Worm (Caenorhabditis elegans) whole organism, midembryonic: ENCODE data around the gene fbxa-14.
"Not testable (repeated sequence)": the region's sequence is repeated elsewhere in the genome, so short reads cannot be mapped to it uniquely, and the experiment has no call there.

Source experiments
- T22C8.4 ChIP-seq: fragments of 200-800 bp; sonication (Bioruptor generic); IDR thresholded peaks from 2 replicates; pipeline ENCODE4 v1.3.6; 2022; ENCODE audit warnings: missing genetic modification characterization, missing compliant biosample characterization
- cog-1 ChIP-seq: sonication (generic microtip); optimal IDR thresholded peaks from 2 replicates; lab custom pipeline; 2016; ENCODE audit warnings: missing genetic modification characterization, missing compliant biosample characterization
- flt-1 ChIP-seq: fragments of 200-800 bp; sonication (Bioruptor generic); IDR thresholded peaks from 2 replicates; pipeline ENCODE4 v1.3.6; 2022; ENCODE audit warnings: missing genetic modification characterization, missing compliant biosample characterization
- klf-2 ChIP-seq: fragments of 200-800 bp; sonication (Bioruptor generic); conservative IDR thresholded peaks from 2 replicates; pipeline ENCODE4 v1.3.6; 2022; ENCODE audit warnings: missing genetic modification reagents, missing genetic modification characterization, missing compliant biosample characterization
- med-1 ChIP-seq: sonication (generic microtip); optimal IDR thresholded peaks from 2 replicates; lab custom pipeline; 2017; ENCODE audit warnings: missing genetic modification characterization, mild to moderate bottlenecking, missing compliant biosample characterization, antibody characterized with exemption, missing genetic modification reagents; ENCODE audit not compliant: insufficient read depth
- ref-1 ChIP-seq: fragments of 200-800 bp; sonication (Bioruptor generic); conservative IDR thresholded peaks from 2 replicates; pipeline ENCODE4 v1.3.6; 2022; ENCODE audit warnings: missing genetic modification reagents, missing genetic modification characterization, missing compliant biosample characterization
- tab-1 ChIP-seq: fragments of 200-800 bp; sonication (Bioruptor generic); IDR thresholded peaks from 2 replicates; pipeline ENCODE4 v1.3.6; 2022; ENCODE audit warnings: missing genetic modification characterization, missing compliant biosample characterization
- ztf-23 ChIP-seq: fragments of 200-800 bp; sonication (Bioruptor generic); IDR thresholded peaks from 2 replicates; pipeline ENCODE4 v1.3.6; 2022; ENCODE audit warnings: missing genetic modification reagents, missing genetic modification characterization, missing compliant biosample characterization
- ztf-29 ChIP-seq: fragments of 200-800 bp; sonication (Bioruptor generic); IDR thresholded peaks from 2 replicates; pipeline ENCODE4 v1.3.6; 2022; ENCODE audit warnings: missing genetic modification reagents, missing genetic modification characterization, missing compliant biosample characterization

The fbxa-14 gene

DNA sequence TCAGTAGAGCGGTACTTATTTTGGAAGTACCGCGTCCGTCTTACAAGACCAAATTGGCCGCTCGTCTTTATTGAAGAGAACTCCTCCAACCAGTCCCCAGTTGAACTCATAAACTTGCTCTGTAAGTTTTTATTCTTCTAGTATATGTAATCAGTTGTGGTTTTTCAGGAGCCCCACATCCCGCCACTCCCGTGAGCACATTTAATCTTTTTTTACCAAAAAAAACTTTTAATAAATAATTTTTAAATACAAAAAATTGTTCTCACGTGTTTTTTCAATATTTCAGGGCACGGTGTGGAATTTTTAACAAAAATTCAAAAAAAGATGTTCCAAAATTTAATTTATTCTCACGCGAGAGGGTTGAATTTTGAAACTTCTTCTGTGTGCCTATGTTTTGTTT lies at the start of gene fbxa-14:
TSS of gene fbxa-14 (minus strand) at position 101 of the 400 bp plus-strand sequence.
- no peak for TF ChIP-seq klf-2
- TF ChIP-seq ref-1 (GFP tag; lab: Robert Waterston, UW), result no peak
- TF ChIP-seq ztf-23, result no peak
- TF ChIP-seq cog-1, result no peak
- TF ChIP-seq T22C8.4, result no peak
- no peak for TF ChIP-seq tab-1 (GFP tag; lab: Robert Waterston, UW)
- TF ChIP-seq flt-1 (GFP tag; lab: Robert Waterston, UW), result no peak
- no peak for TF ChIP-seq med-1 (GFP tag; lab: Kevin White, UChicago)
- TF ChIP-seq ztf-29 (GFP tag; lab: Robert Waterston, UW), result no peak

DNA sequence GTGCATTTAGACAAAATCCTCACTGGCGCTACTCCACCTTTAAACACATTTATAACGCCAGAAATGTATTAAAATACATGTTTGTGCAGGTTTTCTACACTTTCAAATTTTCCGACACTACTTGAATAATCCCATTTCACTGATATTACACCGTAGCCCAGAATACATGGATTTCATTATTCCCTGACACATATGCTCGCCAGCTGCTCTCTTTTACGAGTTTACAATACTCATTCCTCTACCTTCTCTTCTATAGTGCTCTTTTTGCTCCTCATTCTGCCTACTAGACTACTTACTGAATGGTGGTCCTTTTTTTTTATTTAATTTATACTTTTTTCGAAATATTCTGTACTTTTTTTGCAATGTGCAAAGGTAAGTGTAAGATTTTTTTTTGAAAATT lies 48.1 kb upstream of the fbxa-14 start:
- no peak for TF ChIP-seq ztf-23
- TF ChIP-seq cog-1, result no peak
- no peak for TF ChIP-seq klf-2
- TF ChIP-seq tab-1 (GFP tag; lab: Robert Waterston, UW), result no peak
- TF ChIP-seq T22C8.4, result no peak
- TF ChIP-seq flt-1 (GFP tag; lab: Robert Waterston, UW), result no peak
- TF ChIP-seq med-1 (GFP tag; lab: Kevin White, UChicago), result no peak
- TF ChIP-seq ztf-29 (GFP tag; lab: Robert Waterston, UW), result no peak
- no peak for TF ChIP-seq ref-1 (GFP tag; lab: Robert Waterston, UW)

DNA sequence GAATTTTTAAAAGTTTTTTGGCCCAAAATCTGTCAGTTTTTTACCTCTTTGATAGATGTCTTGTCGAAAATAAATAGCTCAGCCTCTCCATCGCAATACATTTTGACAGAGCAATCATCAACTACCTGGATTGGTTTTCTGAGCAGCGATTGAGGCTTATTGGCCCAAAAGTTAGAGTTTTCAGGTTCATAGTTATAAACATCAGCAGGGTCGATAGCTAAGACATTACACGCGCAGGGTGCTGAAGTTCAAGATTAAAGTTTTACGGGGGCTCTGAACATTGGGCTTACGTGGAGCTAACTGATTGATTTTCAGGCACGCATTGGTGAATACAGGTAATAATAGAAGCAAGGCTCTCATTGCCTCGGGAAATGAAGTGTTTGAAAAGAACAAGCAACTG lies 35.3 kb upstream of the fbxa-14 start, which contains the start of gene Y82E9BR.9:
TSS of gene Y82E9BR.9 (minus strand) at position 101 of the 400 bp plus-strand sequence.
- no peak for TF ChIP-seq med-1 (GFP tag; lab: Kevin White, UChicago)
- TF ChIP-seq ztf-23, result no peak
- TF ChIP-seq flt-1 (GFP tag; lab: Robert Waterston, UW), result no peak
- no peak for TF ChIP-seq klf-2
- no peak for TF ChIP-seq ztf-29 (GFP tag; lab: Robert Waterston, UW)
- TF ChIP-seq T22C8.4, result no peak
- TF ChIP-seq cog-1, result no peak
- no peak for TF ChIP-seq tab-1 (GFP tag; lab: Robert Waterston, UW)
- TF ChIP-seq ref-1 (GFP tag; lab: Robert Waterston, UW), result no peak

- TF ChIP-seq cog-1; med-1 (GFP tag; lab: Kevin White, UChicago); T22C8.4: not testable (repeated sequence)
Observed at ce11 chrIII:1357973-1358372, 33.6 kb upstream of the fbxa-14 start, which contains the start of gene Y82E9BR.8. TSS of gene Y82E9BR.8 (minus strand) at chrIII:1358073.

ce11 chrIII:1355320-1355719 lies 30.9 kb upstream of the fbxa-14 start, which contains the start of gene Y82E9BL.1:
TSS of gene Y82E9BL.1 (minus strand) at chrIII:1355420.
- TF ChIP-seq med-1 (GFP tag; lab: Kevin White, UChicago), result no peak
- TF ChIP-seq tab-1 (GFP tag; lab: Robert Waterston, UW), result no peak
- no peak for TF ChIP-seq T22C8.4
- TF ChIP-seq ztf-23, result no peak
- no peak for TF ChIP-seq klf-2

DNA sequence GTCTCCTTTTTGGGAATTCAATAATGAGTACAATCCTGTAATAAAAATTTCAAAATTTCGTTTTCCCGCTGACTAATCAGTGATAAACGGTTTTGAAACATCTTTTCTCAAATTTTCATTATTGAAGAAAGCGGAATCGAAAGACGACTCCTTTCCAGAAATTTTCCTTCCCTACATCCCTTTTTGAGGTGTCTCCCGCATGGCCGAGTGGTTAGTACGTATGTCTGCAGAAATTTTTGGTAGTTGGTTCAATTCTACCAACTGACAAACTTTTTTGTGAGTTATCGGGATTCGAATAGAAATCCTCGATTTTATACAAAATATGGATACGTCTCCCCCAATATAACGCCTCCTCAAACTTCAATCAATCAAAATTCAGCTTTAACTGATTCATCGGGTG lies 30.1 kb upstream of the fbxa-14 start:
- TF ChIP-seq flt-1 (GFP tag; lab: Robert Waterston, UW) (no peak), T22C8.4 (no peak), ref-1 (GFP tag; lab: Robert Waterston, UW) (no peak), cog-1 (no peak), tab-1 (GFP tag; lab: Robert Waterston, UW) (no peak), ztf-23 (no peak), ztf-29 (GFP tag; lab: Robert Waterston, UW) (no peak), med-1 (GFP tag; lab: Kevin White, UChicago) (no peak), klf-2 (no peak)

ce11 chrIII:1350745-1351144 lies 26.3 kb upstream of the fbxa-14 start, which contains the start of gene Y82E9BL.3:
TSS of gene Y82E9BL.3 (minus strand) at chrIII:1350845.
- TF ChIP-seq ztf-23, result no peak
- TF ChIP-seq med-1 (GFP tag; lab: Kevin White, UChicago), result no peak
- TF ChIP-seq T22C8.4, result no peak
- no peak for TF ChIP-seq klf-2
- TF ChIP-seq flt-1 (GFP tag; lab: Robert Waterston, UW), result no peak
- no peak for TF ChIP-seq tab-1 (GFP tag; lab: Robert Waterston, UW)

ce11 chrIII:1349313-1349712 lies 24.9 kb upstream of the fbxa-14 start, which contains the start of gene fbxa-25:
TSS of gene fbxa-25 (minus strand) at chrIII:1349450.
- TF ChIP-seq cog-1, result no peak
- no peak for TF ChIP-seq ztf-29 (GFP tag; lab: Robert Waterston, UW)
- no peak for TF ChIP-seq ztf-23
- no peak for TF ChIP-seq med-1 (GFP tag; lab: Kevin White, UChicago)
- TF ChIP-seq flt-1 (GFP tag; lab: Robert Waterston, UW), result no peak
- TF ChIP-seq ref-1 (GFP tag; lab: Robert Waterston, UW), result no peak
- no peak for TF ChIP-seq tab-1 (GFP tag; lab: Robert Waterston, UW)
- no peak for TF ChIP-seq T22C8.4
- TF ChIP-seq klf-2, result no peak

DNA sequence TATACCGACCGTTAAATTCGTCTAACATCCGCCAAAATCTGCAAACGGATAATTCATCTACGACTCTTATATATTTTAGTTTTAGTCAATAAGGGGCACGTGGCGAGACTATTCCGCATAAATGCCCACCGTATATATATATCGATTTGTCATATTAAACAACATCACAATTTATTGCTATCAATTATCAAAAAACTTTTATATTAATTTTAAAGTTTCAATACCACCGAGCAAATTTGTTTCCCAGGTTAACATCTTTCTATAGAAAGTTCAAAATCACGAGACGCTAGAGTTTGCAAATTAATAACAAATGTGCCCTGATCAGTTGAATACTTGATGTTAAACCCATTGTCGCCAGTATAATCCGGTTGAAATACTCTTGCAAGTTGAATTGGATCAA lies 23.1 kb upstream of the fbxa-14 start, which contains the start of gene Y82E9BL.5:
TSS of gene Y82E9BL.5 (minus strand) at position 101 of the 400 bp plus-strand sequence.
- TF ChIP-seq med-1 (GFP tag; lab: Kevin White, UChicago) (no peak), ref-1 (GFP tag; lab: Robert Waterston, UW) (no peak), tab-1 (GFP tag; lab: Robert Waterston, UW) (no peak), ztf-23 (no peak), flt-1 (GFP tag; lab: Robert Waterston, UW) (no peak), ztf-29 (GFP tag; lab: Robert Waterston, UW) (no peak), T22C8.4 (no peak), cog-1 (no peak), klf-2 (no peak)

DNA sequence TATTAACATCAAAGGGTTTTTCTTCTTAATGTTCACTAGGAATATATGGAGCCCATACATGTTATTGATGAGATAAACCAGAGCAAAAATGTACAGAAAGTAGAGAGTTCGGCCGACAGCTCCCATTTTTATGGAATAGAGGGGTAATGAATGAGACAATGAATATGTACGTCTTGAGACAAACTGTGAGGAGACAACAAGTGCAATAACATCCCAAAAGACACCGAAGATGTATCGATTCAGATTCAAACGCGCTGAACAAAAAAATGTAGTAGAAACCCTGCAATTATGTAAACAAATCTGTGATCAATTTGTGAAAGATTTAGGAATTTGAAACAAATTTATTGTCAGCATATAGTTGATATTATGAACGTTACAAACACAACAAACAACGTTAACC lies 22.6 kb upstream of the fbxa-14 start:
- TF ChIP-seq flt-1 (GFP tag; lab: Robert Waterston, UW), result no peak
- no peak for TF ChIP-seq tab-1 (GFP tag; lab: Robert Waterston, UW)
- no peak for TF ChIP-seq T22C8.4
- no peak for TF ChIP-seq cog-1
- no peak for TF ChIP-seq ztf-29 (GFP tag; lab: Robert Waterston, UW)
